Worm (Caenorhabditis elegans): Measurements from ENCODE around the gene cht-3.

Gene cht-3

ce11 chrIV:7036790-7037189, 33.4 kb downstream of the cht-3 start, which contains the start of gene ufl-1:
Gene ufl-1, minus strand, starts transcription at chrIV:7036859.
- TF ChIP-seq ztf-4 (tag; optimal IDR thresholded peaks at IDR 0.05), result no peak
- no peak for TF ChIP-seq eor-1 (tag; optimal IDR thresholded peaks at IDR 0.05)
- TF ChIP-seq nhr-11 (tag; optimal IDR thresholded peaks at IDR 0.05), result no peak
- no peak for TF ChIP-seq skn-1 (tag; optimal IDR thresholded peaks at IDR 0.05)
- no peak for TF ChIP-seq hmg-11 (tag; optimal IDR thresholded peaks at IDR 0.05)
- no peak for TF ChIP-seq elt-1 (tag; optimal IDR thresholded peaks at IDR 0.05)
- no peak for TF ChIP-seq nhr-23 (tag; optimal IDR thresholded peaks at IDR 0.05)
- TF ChIP-seq unc-62 (GFP tag; optimal IDR thresholded peaks at IDR 0.05), result no peak
- TF ChIP-seq aly-2 (tag; optimal IDR thresholded peaks at IDR 0.05), result no peak

- TF ChIP-seq tbx-2 (tag; optimal IDR thresholded peaks at IDR 0.05) (peak; percentile 30), mml-1 (tag; optimal IDR thresholded peaks at IDR 0.05) (no peak), fkh-2 (tag; optimal IDR thresholded peaks at IDR 0.05) (no peak), nhr-12 (tag; optimal IDR thresholded peaks at IDR 0.05) (no peak), pqm-1 (tag; optimal IDR thresholded peaks at IDR 0.05) (peak; percentile 36), ztf-11 (tag; optimal IDR thresholded peaks at IDR 0.05) (no peak), lin-39 (tag; optimal IDR thresholded peaks at IDR 0.05) (peak; percentile 32), ceh-28 (tag; optimal IDR thresholded peaks at IDR 0.05) (peak; percentile 39), daf-12 (tag; optimal IDR thresholded peaks at IDR 0.05) (no peak), ceh-9 (tag; optimal IDR thresholded peaks at IDR 0.05) (no peak), nhr-28 (tag; optimal IDR thresholded peaks at IDR 0.05) (no peak), ztf-4 (tag; optimal IDR thresholded peaks at IDR 0.05) (no peak), zag-1 (tag; optimal IDR thresholded peaks at IDR 0.05) (no peak), nhr-23 (tag; optimal IDR thresholded peaks at IDR 0.05) (peak; percentile 85), aly-2 (tag; optimal IDR thresholded peaks at IDR 0.05) (no peak), nhr-77 (tag; optimal IDR thresholded peaks at IDR 0.05) (no peak), fos-1 (tag; optimal IDR thresholded peaks at IDR 0.05) (no peak), lsy-12 (tag; optimal IDR thresholded peaks at IDR 0.05) (peak; percentile 68), elt-2 (tag; optimal IDR thresholded peaks at IDR 0.05) (peak; percentile 47), R02D3.7 (tag; optimal IDR thresholded peaks at IDR 0.05) (peak; percentile 58), mdl-1 (tag; optimal IDR thresholded peaks at IDR 0.05) (no peak), ceh-16 (tag; optimal IDR thresholded peaks at IDR 0.05) (no peak), ceh-82 (tag; optimal IDR thresholded peaks at IDR 0.05) (peak; percentile 30), nhr-11 (tag; optimal IDR thresholded peaks at IDR 0.05) (no peak), ama-1 (optimal IDR thresholded peaks at IDR 0.05) (no peak), snpc-4 (tag; optimal IDR thresholded peaks at IDR 0.05) (peak; percentile 83), elt-3 (tag; optimal IDR thresholded peaks at IDR 0.05) (no peak), fkh-10 (GFP tag; optimal IDR thresholded peaks at IDR 0.05) (peak; percentile 38), elt-1 (tag; optimal IDR thresholded peaks at IDR 0.05) (no peak), lin-15B (tag; optimal IDR thresholded peaks at IDR 0.05) (peak; percentile 89), ZK546.5 (tag; optimal IDR thresholded peaks at IDR 0.05) (no peak), eor-1 (tag; optimal IDR thresholded peaks at IDR 0.05) (no peak), egl-27 (tag; optimal IDR thresholded peaks at IDR 0.05) (no peak), nhr-67 (tag; optimal IDR thresholded peaks at IDR 0.05) (no peak), skn-1 (tag; optimal IDR thresholded peaks at IDR 0.05) (peak; percentile 87), jun-1 (tag; optimal IDR thresholded peaks at IDR 0.05) (peak; percentile 27), unc-39 (tag; optimal IDR thresholded peaks at IDR 0.05) (no peak), nhr-43 (tag; optimal IDR thresholded peaks at IDR 0.05; ENCODE audit: poor library complexity, severe bottlenecking) (peak; percentile 79), nfya-1 (tag; optimal IDR thresholded peaks at IDR 0.05; ENCODE audit: insufficient read depth) (peak; percentile 88), sea-2 (GFP tag; optimal IDR thresholded peaks at IDR 0.05) (no peak), nhr-237 (tag; optimal IDR thresholded peaks at IDR 0.05) (no peak), hmg-11 (tag; optimal IDR thresholded peaks at IDR 0.05) (peak; percentile 91), nhr-25 (tag; optimal IDR thresholded peaks at IDR 0.05) (peak; percentile 80), pha-4 (tag; optimal IDR thresholded peaks at IDR 0.05) (peak; percentile 93), nhr-76 (tag; optimal IDR thresholded peaks at IDR 0.05) (no peak), unc-62 (GFP tag; optimal IDR thresholded peaks at IDR 0.05) (no peak), egl-5 (tag; optimal IDR thresholded peaks at IDR 0.05) (peak; percentile 79)
Observed at ce11 chrIV:7039476-7040261, 36.2 kb downstream of the cht-3 start, which contains the start of the genes cogc-2 and klp-18. Gene cogc-2, minus strand, starts transcription at chrIV:7039580. Gene klp-18, plus strand, starts transcription at chrIV:7040211.

Measured in whole organism, L3 larva.